Worm (Caenorhabditis elegans) whole organism, L4 larva: ENCODE results near the gene ZK507.1.
"Not testable (repeated sequence)": the region's sequence is repeated elsewhere in the genome, so short reads cannot be mapped to it uniquely, and the experiment has no call there.

ENCODE experiments used
- D1046.2 ChIP-seq: fragments of 200-800 bp; sonication (Bioruptor generic); IDR thresholded peaks from 2 replicates; pipeline ENCODE4 v1.3.6; 2022; ENCODE audit warnings: missing genetic modification characterization, missing compliant biosample characterization
- F26F4.8 ChIP-seq: fragments of 200-800 bp; sonication (Bioruptor generic); conservative IDR thresholded peaks from 2 replicates; pipeline ENCODE4 v1.3.6; 2022; ENCODE audit warnings: missing genetic modification characterization, missing compliant biosample characterization
- F37D6.2 ChIP-seq: sonication (generic microtip); optimal IDR thresholded peaks from 2 replicates; lab custom pipeline; 2016; ENCODE audit warnings: mild to moderate bottlenecking, missing genetic modification characterization, missing compliant biosample characterization
- F49E8.2 ChIP-seq: sonication (generic microtip); optimal IDR thresholded peaks from 2 replicates; lab custom pipeline; 2016; ENCODE audit warnings: missing compliant biosample characterization, mild to moderate bottlenecking, missing genetic modification characterization, borderline replicate concordance
- Y105C5A.15 ChIP-seq: fragments of 200-800 bp; sonication (Bioruptor generic); IDR thresholded peaks from 2 replicates; pipeline ENCODE4 v1.3.6; 2022; ENCODE audit warnings: missing genetic modification characterization, missing compliant biosample characterization
- Y48G9A.11 ChIP-seq: fragments of 200-800 bp; sonication (Bioruptor generic); IDR thresholded peaks from 2 replicates; pipeline ENCODE4 v1.3.6; 2022; ENCODE audit warnings: missing genetic modification reagents, missing genetic modification characterization, missing compliant biosample characterization
- ZK337.2 ChIP-seq: fragments of 200-800 bp; sonication (Bioruptor generic); IDR thresholded peaks from 2 replicates; pipeline ENCODE4 v1.3.6; 2022; ENCODE audit warnings: missing genetic modification reagents, missing genetic modification characterization, missing compliant biosample characterization
- aha-1 ChIP-seq: fragments of 150-350 bp; peaks from one replicate; lab custom pipeline; 2014; ENCODE audit warnings: missing biosample characterization, missing genetic modification characterization
- arid-1 ChIP-seq: fragments of 200-800 bp; sonication (Bioruptor generic); conservative IDR thresholded peaks from 2 replicates; pipeline ENCODE4 v1.3.6; 2022; ENCODE audit warnings: missing genetic modification reagents, missing genetic modification characterization, missing compliant biosample characterization
- attf-4 ChIP-seq: sonication (generic microtip); optimal IDR thresholded peaks from 3 replicates; lab custom pipeline; 2017; ENCODE audit warnings: missing biosample characterization, missing genetic modification characterization
- ceh-20 ChIP-seq: fragments of 200-800 bp; sonication (Bioruptor generic); IDR thresholded peaks from 2 replicates; pipeline ENCODE4 v1.3.6; 2022; ENCODE audit warnings: missing genetic modification reagents, missing genetic modification characterization, missing compliant biosample characterization
- ctbp-1 ChIP-seq: fragments of 200-800 bp; sonication (Bioruptor generic); IDR thresholded peaks from 2 replicates; pipeline ENCODE4 v1.3.6; 2022; ENCODE audit warnings: missing genetic modification reagents, missing genetic modification characterization, missing compliant biosample characterization
- daf-16 ChIP-seq, 3 experiments: sonication (generic microtip); optimal IDR thresholded peaks; 2 replicates each; lab custom pipeline; 2016 to 2017; ENCODE audit warnings: missing genetic modification characterization in 3 of 3, missing genetic modification reagents in 3 of 3, mild to moderate bottlenecking in 2 of 3, missing compliant biosample characterization in 2 of 3, missing biosample characterization in 1 of 3, moderate library complexity in 1 of 3
- dmd-8 ChIP-seq: fragments of 200-800 bp; sonication (Bioruptor generic); IDR thresholded peaks from 2 replicates; pipeline ENCODE4 v1.3.6; 2022; ENCODE audit warnings: missing genetic modification characterization, missing compliant biosample characterization
- dmd-9 ChIP-seq: fragments of 200-800 bp; sonication (Bioruptor generic); IDR thresholded peaks from 2 replicates; pipeline ENCODE4 v1.3.6; 2022; ENCODE audit warnings: missing genetic modification reagents, missing genetic modification characterization, missing compliant biosample characterization
- egl-27 ChIP-seq: sonication (generic microtip); optimal IDR thresholded peaks from 3 replicates; lab custom pipeline; 2017; ENCODE audit warnings: missing biosample characterization, missing genetic modification reagents, missing genetic modification characterization
- egl-43 ChIP-seq: fragments of 200-800 bp; sonication (Bioruptor generic); IDR thresholded peaks from 2 replicates; pipeline ENCODE4 v1.3.6; 2022; ENCODE audit warnings: missing genetic modification reagents, missing genetic modification characterization, missing compliant biosample characterization
- hmg-1.1 ChIP-seq: fragments of 200-800 bp; sonication (Bioruptor generic); IDR thresholded peaks from 2 replicates; pipeline ENCODE4 v1.3.6; 2022; ENCODE audit warnings: missing genetic modification reagents, missing genetic modification characterization, missing compliant biosample characterization
- lim-7 ChIP-seq: fragments of 200-800 bp; sonication (Bioruptor generic); IDR thresholded peaks from 2 replicates; pipeline ENCODE4 v1.3.6; 2022; ENCODE audit warnings: missing genetic modification characterization, missing compliant biosample characterization
- lin-1 ChIP-seq: fragments of 200-800 bp; sonication (Bioruptor generic); IDR thresholded peaks from 2 replicates; pipeline ENCODE4 v1.3.6; 2022; ENCODE audit warnings: missing genetic modification reagents, missing genetic modification characterization, missing compliant biosample characterization
- lin-38 ChIP-seq: fragments of 200-800 bp; sonication (Bioruptor generic); IDR thresholded peaks from 2 replicates; pipeline ENCODE4 v1.3.6; 2022; ENCODE audit warnings: missing genetic modification reagents, missing genetic modification characterization, missing compliant biosample characterization
- madf-5 ChIP-seq, 2 experiments: fragments of 200-800 bp; sonication (Bioruptor generic); IDR thresholded peaks; 2 replicates each; pipeline ENCODE4 v1.3.6; 2022; ENCODE audit warnings: missing compliant biosample characterization in 2 of 2, missing genetic modification characterization in 2 of 2
- madf-9 ChIP-seq: fragments of 200-800 bp; sonication (Bioruptor generic); conservative IDR thresholded peaks from 2 replicates; pipeline ENCODE4 v1.3.6; 2022; ENCODE audit warnings: missing genetic modification reagents, missing genetic modification characterization, missing compliant biosample characterization
- mdt-29 ChIP-seq: fragments of 200-800 bp; sonication (Bioruptor generic); IDR thresholded peaks from 2 replicates; pipeline ENCODE4 v1.3.6; 2022; ENCODE audit warnings: missing genetic modification reagents, missing genetic modification characterization, missing compliant biosample characterization
- mep-1 ChIP-seq: fragments of 150-350 bp; sonication (generic microtip); optimal IDR thresholded peaks from 3 replicates; lab custom pipeline; 2014; ENCODE audit warnings: missing biosample characterization, missing genetic modification characterization
- mes-2 ChIP-seq: sonication (generic microtip); optimal IDR thresholded peaks from 2 replicates; lab custom pipeline; 2016; ENCODE audit warnings: missing genotype, mild to moderate bottlenecking, missing genetic modification characterization, missing compliant biosample characterization; ENCODE audit not compliant: poor library complexity, severe bottlenecking
- mxl-2 ChIP-seq: fragments of 200-800 bp; sonication (Bioruptor generic); conservative IDR thresholded peaks from 2 replicates; pipeline ENCODE4 v1.3.6; 2022; ENCODE audit warnings: missing genetic modification reagents, missing genetic modification characterization, missing compliant biosample characterization
- nhr-237 ChIP-seq: sonication (generic microtip); optimal IDR thresholded peaks from 2 replicates; lab custom pipeline; 2017; ENCODE audit warnings: missing biosample characterization, missing genetic modification characterization
- nhr-42 ChIP-seq: fragments of 200-800 bp; sonication (Bioruptor generic); IDR thresholded peaks from 2 replicates; pipeline ENCODE4 v1.3.6; 2022; ENCODE audit warnings: missing genetic modification characterization, missing compliant biosample characterization
- pha-4 ChIP-seq, 2 experiments: fragments of 150-350 bp in 1 of 2; fragments of 200-800 bp in 1 of 2; sonication (Bioruptor generic) in 1 of 2; IDR thresholded peaks in 1 of 2; optimal IDR thresholded peaks in 1 of 2; 2 replicates each; pipeline versions ENCODE4 v1.3.6 to Lab custom; 2014 to 2022; ENCODE audit warnings: missing genetic modification characterization in 2 of 2, missing genetic modification reagents in 2 of 2, missing biosample characterization in 1 of 2, missing compliant biosample characterization in 1 of 2
- php-3 ChIP-seq: fragments of 200-800 bp; sonication (Bioruptor generic); IDR thresholded peaks from 2 replicates; pipeline ENCODE4 v1.3.6; 2022; ENCODE audit warnings: missing genetic modification reagents, missing genetic modification characterization, missing compliant biosample characterization
- saeg-2 ChIP-seq: fragments of 200-800 bp; sonication (Bioruptor generic); IDR thresholded peaks from 2 replicates; pipeline ENCODE4 v1.3.6; 2022; ENCODE audit warnings: missing genetic modification reagents, missing genetic modification characterization, missing compliant biosample characterization
- set-16 ChIP-seq: fragments of 200-800 bp; sonication (Bioruptor generic); IDR thresholded peaks from 2 replicates; pipeline ENCODE4 v1.3.6; 2022; ENCODE audit warnings: missing genetic modification reagents, missing genetic modification characterization, missing compliant biosample characterization
- snpc-1.2 ChIP-seq: fragments of 200-800 bp; sonication (Bioruptor generic); IDR thresholded peaks from 2 replicates; pipeline ENCODE4 v1.3.6; 2022; ENCODE audit warnings: missing genetic modification reagents, missing genetic modification characterization, missing compliant biosample characterization
- tra-1 ChIP-seq: fragments of 200-800 bp; sonication (Bioruptor generic); IDR thresholded peaks from 2 replicates; pipeline ENCODE4 v1.3.6; 2022; ENCODE audit warnings: missing genetic modification reagents, missing genetic modification characterization, missing compliant biosample characterization
- unc-130 ChIP-seq: sonication (generic microtip); optimal IDR thresholded peaks from 2 replicates; lab custom pipeline; 2016; ENCODE audit warnings: missing genetic modification reagents, missing genetic modification characterization, missing compliant biosample characterization
- unc-62 ChIP-seq, 3 experiments: fragments of 150-350 bp in 1 of 3; sonication (generic microtip); optimal IDR thresholded peaks in 2 of 3; peaks in 1 of 3; 1 replicate in 1 of 3; 2 replicates in 2 of 3; lab custom pipeline; 2014 to 2017; ENCODE audit warnings: missing biosample characterization in 3 of 3, missing genetic modification characterization in 3 of 3, missing genetic modification reagents in 3 of 3, missing genotype in 1 of 3
- vab-7 ChIP-seq: fragments of 200-800 bp; sonication (Bioruptor generic); IDR thresholded peaks from 2 replicates; pipeline ENCODE4 v1.3.6; 2022; ENCODE audit warnings: missing genetic modification reagents, missing genetic modification characterization, missing compliant biosample characterization
- zag-1 ChIP-seq: fragments of 150-350 bp; optimal IDR thresholded peaks from 2 replicates; lab custom pipeline; 2014; ENCODE audit warnings: missing biosample characterization, missing genetic modification characterization
- zfp-3 ChIP-seq: fragments of 200-800 bp; sonication (Bioruptor generic); conservative IDR thresholded peaks from 2 replicates; pipeline ENCODE4 v1.3.6; 2022; ENCODE audit warnings: missing genetic modification reagents, missing genetic modification characterization, missing compliant biosample characterization
- ztf-7 ChIP-seq: fragments of 150-350 bp; optimal IDR thresholded peaks from 2 replicates; lab custom pipeline; 2014; ENCODE audit warnings: missing biosample characterization, missing genetic modification characterization

Gene ZK507.1

DNA sequence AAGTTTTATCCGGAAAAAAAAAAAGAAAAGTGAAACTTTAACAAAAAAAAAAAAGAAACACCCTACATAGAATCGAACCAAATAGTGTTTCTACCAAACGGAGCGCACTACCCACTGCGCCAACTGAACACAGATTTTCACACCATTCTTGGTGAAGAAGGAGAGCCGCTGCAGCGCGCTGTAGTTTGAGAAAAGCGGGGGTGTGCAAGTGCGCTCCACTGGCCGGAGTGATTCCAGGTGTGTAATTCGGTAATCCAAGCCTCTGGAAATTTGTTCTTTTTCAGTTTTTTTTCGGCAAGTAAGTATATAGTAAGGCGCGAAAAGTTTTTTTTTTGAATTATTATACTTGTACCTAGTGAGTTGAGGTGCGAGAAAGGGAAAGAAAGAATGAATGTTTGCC, 9.8 kb upstream of the ZK507.1 start:
- TF ChIP-seq madf-9 = 0 out of 2 replicates have a peak, but pooled peaks have one; percentile 4
- TF ChIP-seq ZK337.2 (GFP tag; lab: Robert Waterston, UW) = 0 out of 2 replicates have a peak, but pooled peaks have one; percentile 45
- TF ChIP-seq ceh-20 (GFP tag; lab: Robert Waterston, UW) = 0 out of 2 replicates have a peak, but pooled peaks have one; percentile 29
- peak; percentile 67 for TF ChIP-seq hmg-1.1 (GFP tag; lab: Robert Waterston, UW)
- peak; percentile 72; the same call in 1 of the 2 replicates for TF ChIP-seq D1046.2 (GFP tag; lab: Robert Waterston, UW)
- TF ChIP-seq Y105C5A.15 (GFP tag; lab: Robert Waterston, UW) = 0 out of 2 replicates have a peak, but pooled peaks have one; percentile 27
- peak; percentile 51 for TF ChIP-seq set-16 (GFP tag; lab: Robert Waterston, UW)
- TF ChIP-seq tra-1 (GFP tag; lab: Robert Waterston, UW) = peak; percentile 59; the same call in 1 of the 2 replicates
- TF ChIP-seq madf-5 (GFP tag; IDR thresholded peaks at IDR 0.05; lab: Robert Waterston, UW) = peak; percentile 57 to 83; a peak in 2 of 4 replicates
- TF ChIP-seq ctbp-1 (GFP tag; lab: Robert Waterston, UW) = peak; percentile 79
- peak; percentile 77 for TF ChIP-seq arid-1 (GFP tag; lab: Robert Waterston, UW)
- peak; percentile 73; the same call in 1 of the 2 replicates for TF ChIP-seq saeg-2 (GFP tag; lab: Robert Waterston, UW)
- TF ChIP-seq nhr-42 (GFP tag; lab: Robert Waterston, UW) = peak; percentile 78
- peak; percentile 92 for TF ChIP-seq pha-4 (GFP tag; IDR thresholded peaks at IDR 0.05; lab: Robert Waterston, UW)
- not testable (repeated sequence) for TF ChIP-seq pha-4 (tag; optimal IDR thresholded peaks at IDR 0.05; lab: Kevin White, UChicago)
- peak; percentile 88 for TF ChIP-seq egl-43 (GFP tag; lab: Robert Waterston, UW)
- TF ChIP-seq zfp-3 (GFP tag; lab: Robert Waterston, UW) = 0 out of 2 replicates have a peak, but pooled peaks have one; percentile 47
- TF ChIP-seq lin-38 = peak; percentile 97
- peak; percentile 76 for TF ChIP-seq mdt-29 (GFP tag; lab: Robert Waterston, UW)
- TF ChIP-seq php-3 (GFP tag; lab: Robert Waterston, UW) = peak; percentile 50
- peak; percentile 78 for TF ChIP-seq vab-7 (GFP tag; lab: Robert Waterston, UW)
- TF ChIP-seq mep-1 (tag; lab: Kevin White, UChicago) = peak; percentile 13
- TF ChIP-seq snpc-1.2 (GFP tag; lab: Robert Waterston, UW) = peak; percentile 46
- peak; percentile 57; the same call in 1 of the 2 replicates for TF ChIP-seq Y48G9A.11
- TF ChIP-seq dmd-8 (GFP tag; lab: Robert Waterston, UW) = peak; percentile 92
- peak; percentile 89 for TF ChIP-seq lim-7
- TF ChIP-seq mxl-2 (GFP tag; lab: Robert Waterston, UW) = 0 out of 2 replicates have a peak, but pooled peaks have one; percentile 51
- TF ChIP-seq lin-1 (GFP tag; lab: Robert Waterston, UW) = peak; percentile 79; the same call in 1 of the 2 replicates
- peak; percentile 77 for TF ChIP-seq F26F4.8
- peak; percentile 52; the same call in 1 of the 2 replicates for TF ChIP-seq dmd-9 (GFP tag; lab: Robert Waterston, UW)
- TF ChIP-seq mes-2 (tag; lab: Kevin White, UChicago) = peak; percentile 18

DNA sequence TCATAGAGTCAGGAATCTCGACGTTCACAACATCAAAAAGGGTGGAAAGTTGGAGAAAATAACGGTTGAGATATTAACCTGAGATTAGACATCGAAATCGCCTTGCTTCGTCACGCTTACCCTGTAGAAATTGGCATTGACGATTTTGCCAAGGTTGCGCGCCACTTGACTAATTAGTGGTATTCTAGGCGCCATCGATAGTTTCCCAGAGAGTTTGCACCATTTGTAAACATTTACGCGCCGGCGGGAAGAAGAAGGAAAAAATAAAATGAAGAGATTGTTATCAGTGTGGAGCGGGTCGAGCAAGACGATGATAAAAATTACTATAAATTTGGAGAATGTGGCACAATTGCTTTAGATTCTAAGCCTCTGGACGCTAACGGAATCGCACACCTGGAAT, 9.2 kb upstream of the ZK507.1 start:
- peak; percentile 31 for TF ChIP-seq aha-1 (tag; lab: Kevin White, UChicago)
- no peak for TF ChIP-seq daf-16 (GFP tag; optimal IDR thresholded peaks at IDR 0.05; lab: Kevin White, UChicago)
- peak; percentile 37 for TF ChIP-seq daf-16 (tag; optimal IDR thresholded peaks at IDR 0.05; lab: Kevin White, UChicago)
- no peak for TF ChIP-seq egl-27 (tag; lab: Kevin White, UChicago)
- no peak for TF ChIP-seq F49E8.2 (tag; lab: Kevin White, UChicago)

DNA sequence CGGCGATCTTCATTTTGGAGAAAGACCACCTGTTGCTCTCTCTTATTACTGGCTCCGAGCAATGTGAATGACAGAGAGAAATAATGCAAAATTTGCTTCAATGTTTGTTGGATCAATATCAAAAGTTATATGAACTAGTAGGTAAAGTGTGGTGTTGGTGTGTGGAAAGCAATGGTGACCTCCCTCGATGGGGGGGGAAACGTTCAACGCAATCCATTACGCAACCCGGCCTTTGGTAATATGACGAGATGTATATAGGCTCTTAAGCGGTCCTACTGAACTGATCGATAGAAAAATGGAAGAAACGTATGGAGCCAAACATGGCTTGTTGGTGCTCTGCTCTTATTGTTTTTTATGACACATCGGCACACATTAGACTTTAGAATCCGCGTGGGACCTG, 8.6 kb upstream of the ZK507.1 start:
- no peak for TF ChIP-seq set-16 (GFP tag; lab: Robert Waterston, UW)
- no peak for TF ChIP-seq ztf-7
- TF ChIP-seq attf-4 (tag; lab: Kevin White, UChicago) = no peak
- no peak for TF ChIP-seq zag-1 (tag; lab: Kevin White, UChicago)
- no peak for TF ChIP-seq nhr-237
- no peak for TF ChIP-seq snpc-1.2 (GFP tag; lab: Robert Waterston, UW)
- no peak for TF ChIP-seq unc-130
- TF ChIP-seq unc-62 (GFP tag; optimal IDR thresholded peaks at IDR 0.05 in 1 of 2; lab: Kevin White, UChicago) = no peak
- no peak for TF ChIP-seq unc-62 (tag; optimal IDR thresholded peaks at IDR 0.05; lab: Kevin White, UChicago)
- no peak for TF ChIP-seq vab-7 (GFP tag; lab: Robert Waterston, UW)
- TF ChIP-seq F37D6.2 (tag; lab: Kevin White, UChicago) = no peak
